Fruit fly (Drosophila melanogaster) whole organism, embryonic: ENCODE data around the gene Blos4.

Source experiments
- CG10209 ChIP-seq: fragments of 200-800 bp; sonication (Bioruptor generic); optimal IDR thresholded peaks from 3 replicates; lab custom pipeline; 2017; ENCODE audit warnings: missing biosample characterization, mild to moderate bottlenecking, missing genetic modification characterization, missing genetic modification reagents
- CG10431 ChIP-seq: fragments of 200-800 bp; sonication (Bioruptor generic); optimal IDR thresholded peaks from 3 replicates; lab custom pipeline; 2018; ENCODE audit warnings: missing biosample characterization, mild to moderate bottlenecking, missing genetic modification characterization
- CG12942 ChIP-seq: fragments of 200-800 bp; sonication (Bioruptor generic); optimal IDR thresholded peaks from 3 replicates; lab custom pipeline; 2016; ENCODE audit warnings: missing biosample characterization, missing genetic modification characterization
- CG15011 ChIP-seq: fragments of 200-800 bp; sonication (Bioruptor generic); optimal IDR thresholded peaks from 3 replicates; lab custom pipeline; 2018; ENCODE audit warnings: missing biosample characterization, mild to moderate bottlenecking, missing genetic modification characterization
- CG15479 ChIP-seq: fragments of 200-800 bp; sonication (Bioruptor generic); optimal IDR thresholded peaks from 3 replicates; lab custom pipeline; 2019; ENCODE audit warnings: missing biosample characterization, mild to moderate bottlenecking, missing genetic modification characterization, moderate library complexity
- CG31388 ChIP-seq: fragments of 200-800 bp; sonication (Bioruptor generic); optimal IDR thresholded peaks from 2 replicates; lab custom pipeline; 2016; ENCODE audit warnings: missing biosample characterization, missing genetic modification characterization
- CG32772 ChIP-seq: fragments of 200-800 bp; sonication (Bioruptor generic); IDR thresholded peaks from 2 replicates; pipeline ENCODE4 v1.3.6; 2022; ENCODE audit warnings: missing biosample characterization, missing genetic modification characterization
- CG3407 ChIP-seq: fragments of 200-800 bp; sonication (Bioruptor generic); optimal IDR thresholded peaks from 2 replicates; lab custom pipeline; 2018; ENCODE audit warnings: missing biosample characterization, mild to moderate bottlenecking, missing genetic modification characterization
- CG6272 ChIP-seq: fragments of 200-800 bp; sonication (Bioruptor generic); IDR thresholded peaks from 2 replicates; pipeline ENCODE4 v1.3.6; 2022; ENCODE audit warnings: missing biosample characterization, missing genetic modification characterization
- CG6791 ChIP-seq: fragments of 200-800 bp; sonication (Bioruptor generic); IDR thresholded peaks from 3 replicates; pipeline ENCODE4 v1.3.6; 2022; ENCODE audit warnings: missing biosample characterization, missing genetic modification characterization; ENCODE audit not compliant: partially characterized antibody
- CG7372 ChIP-seq: fragments of 200-800 bp; sonication (Bioruptor generic); IDR thresholded peaks from 2 replicates; pipeline ENCODE4 v1.3.6; 2022; ENCODE audit warnings: missing biosample characterization, missing genetic modification characterization
- CG9609 ChIP-seq: fragments of 200-800 bp; sonication (Bioruptor generic); optimal IDR thresholded peaks from 3 replicates; lab custom pipeline; 2016; ENCODE audit warnings: missing biosample characterization, missing genetic modification characterization
- D ChIP-seq, 2 experiments: fragments of 200-800 bp in 1 of 2; fragments of >200 bp in 1 of 2; sonication (Bioruptor generic) in 1 of 2; optimal IDR thresholded peaks; 2 replicates in 1 of 2; 3 replicates in 1 of 2; lab custom pipeline; 2017; ENCODE audit warnings: mild to moderate bottlenecking in 1 of 2, missing biosample characterization in 1 of 2, missing genetic modification characterization in 1 of 2, missing genetic modification reagents in 1 of 2
- Dad ChIP-seq: fragments of 200-800 bp; sonication (Bioruptor generic); optimal IDR thresholded peaks from 3 replicates; lab custom pipeline; 2016; ENCODE audit warnings: missing biosample characterization, missing genetic modification characterization
- E2f2 ChIP-seq: fragments of 200-800 bp; sonication (Bioruptor generic); IDR thresholded peaks from 2 replicates; pipeline ENCODE4 v1.3.6; 2022; ENCODE audit warnings: missing biosample characterization, missing genetic modification characterization
- ERR ChIP-seq: fragments of 200-800 bp; sonication (Bioruptor generic); optimal IDR thresholded peaks from 2 replicates; lab custom pipeline; 2016; ENCODE audit warnings: missing biosample characterization, missing genetic modification characterization
- Ets65A ChIP-seq: fragments of 200-800 bp; sonication (Bioruptor generic); peaks from one replicate; lab custom pipeline; 2016; ENCODE audit warnings: missing biosample characterization, missing genetic modification characterization
- GATAe ChIP-seq: fragments of 200-800 bp; sonication (Bioruptor generic); conservative IDR thresholded peaks from 2 replicates; pipeline ENCODE4 v1.3.6; 2022; ENCODE audit warnings: missing biosample characterization, missing genetic modification characterization
- Jarid2 ChIP-seq: fragments of 200-800 bp; sonication (Bioruptor generic); optimal IDR thresholded peaks from 3 replicates; lab custom pipeline; 2017; ENCODE audit warnings: mild to moderate bottlenecking, missing biosample characterization, missing genetic modification reagents, missing genetic modification characterization
- Nf-YB ChIP-seq: fragments of 200-800 bp; sonication (Bioruptor generic); optimal IDR thresholded peaks from 3 replicates; lab custom pipeline; 2019; ENCODE audit warnings: missing biosample characterization, mild to moderate bottlenecking, missing genetic modification characterization, moderate library complexity
- PHDP ChIP-seq: fragments of 200-800 bp; sonication (Bioruptor generic); optimal IDR thresholded peaks from 3 replicates; lab custom pipeline; 2018; ENCODE audit warnings: missing biosample characterization, mild to moderate bottlenecking, missing genetic modification characterization, moderate library complexity
- Sry-δ ChIP-seq: fragments of 200-800 bp; sonication (Bioruptor generic); optimal IDR thresholded peaks from 2 replicates; lab custom pipeline; 2016; ENCODE audit warnings: missing biosample characterization, missing genetic modification characterization
- Ssrp ChIP-seq: fragments of 200-800 bp; sonication (Bioruptor generic); optimal IDR thresholded peaks from 2 replicates; lab custom pipeline; 2018; ENCODE audit warnings: missing biosample characterization, mild to moderate bottlenecking, missing genetic modification characterization, moderate library complexity
- Vsx1 ChIP-seq: fragments of 200-800 bp; sonication (Bioruptor generic); optimal IDR thresholded peaks from 2 replicates; lab custom pipeline; 2017; ENCODE audit warnings: missing biosample characterization, mild to moderate bottlenecking, missing genetic modification characterization, missing genetic modification reagents
- Xbp1 ChIP-seq: fragments of 200-800 bp; sonication (Bioruptor generic); optimal IDR thresholded peaks from 3 replicates; lab custom pipeline; 2016; ENCODE audit warnings: missing biosample characterization, mild to moderate bottlenecking, missing genetic modification characterization
- ab ChIP-seq: fragments of 200-800 bp; sonication (Bioruptor generic); optimal IDR thresholded peaks from 2 replicates; lab custom pipeline; 2016; ENCODE audit warnings: missing biosample characterization, missing genetic modification characterization
- abd-A ChIP-seq: fragments of 200-800 bp; sonication (Bioruptor generic); optimal IDR thresholded peaks from 3 replicates; lab custom pipeline; 2019; ENCODE audit warnings: missing biosample characterization, mild to moderate bottlenecking, missing genetic modification characterization, moderate library complexity
- ac ChIP-seq: fragments of 200-800 bp; sonication (Bioruptor generic); optimal IDR thresholded peaks from 3 replicates; lab custom pipeline; 2017; ENCODE audit warnings: missing biosample characterization, mild to moderate bottlenecking, missing genetic modification characterization
- bcd ChIP-seq: fragments of 200-800 bp; sonication (Bioruptor generic); optimal IDR thresholded peaks from 2 replicates; lab custom pipeline; 2017; ENCODE audit warnings: missing biosample characterization, mild to moderate bottlenecking, missing genetic modification characterization
- cas ChIP-seq: fragments of 200-800 bp; sonication (Bioruptor generic); IDR thresholded peaks from 2 replicates; pipeline ENCODE4 v1.3.6; 2022; ENCODE audit warnings: missing biosample characterization, missing genetic modification characterization
- chn ChIP-seq: fragments of 200-800 bp; sonication (Bioruptor generic); optimal IDR thresholded peaks from 2 replicates; lab custom pipeline; 2016; ENCODE audit warnings: missing biosample characterization, missing genetic modification characterization
- dimm ChIP-seq: fragments of 200-800 bp; sonication (Bioruptor generic); IDR thresholded peaks from 2 replicates; pipeline ENCODE4 v1.3.6; 2022; ENCODE audit warnings: missing biosample characterization, missing genetic modification characterization
- dmrt99B ChIP-seq: fragments of 200-800 bp; sonication (Bioruptor generic); optimal IDR thresholded peaks from 2 replicates; lab custom pipeline; 2018; ENCODE audit warnings: missing biosample characterization, mild to moderate bottlenecking, missing genetic modification characterization, moderate library complexity
- exex ChIP-seq: fragments of 200-800 bp; sonication (Bioruptor generic); optimal IDR thresholded peaks from 4 replicates; lab custom pipeline; 2018; ENCODE audit warnings: missing biosample characterization, mild to moderate bottlenecking, missing genetic modification characterization, moderate library complexity
- eyg ChIP-seq: fragments of 200-800 bp; sonication (Bioruptor generic); optimal IDR thresholded peaks from 3 replicates; lab custom pipeline; 2016; ENCODE audit warnings: missing biosample characterization, missing genetic modification characterization
- fd102C ChIP-seq: fragments of 200-800 bp; sonication (Bioruptor generic); optimal IDR thresholded peaks from 2 replicates; lab custom pipeline; 2018; ENCODE audit warnings: missing biosample characterization, mild to moderate bottlenecking, missing genetic modification characterization, moderate library complexity
- fru ChIP-seq: fragments of >200 bp; optimal IDR thresholded peaks from 2 replicates; lab custom pipeline; 2017
- lilli ChIP-seq: fragments of 200-800 bp; sonication (Bioruptor generic); optimal IDR thresholded peaks from 3 replicates; lab custom pipeline; 2016; ENCODE audit warnings: missing biosample characterization, missing genetic modification characterization
- nerfin-1 ChIP-seq: fragments of 200-800 bp; sonication (Bioruptor generic); optimal IDR thresholded peaks from 3 replicates; lab custom pipeline; 2019; ENCODE audit warnings: missing biosample characterization, mild to moderate bottlenecking, missing genetic modification characterization, moderate library complexity
- pho ChIP-seq: fragments of 200-800 bp; sonication (Bioruptor generic); optimal IDR thresholded peaks from 2 replicates; lab custom pipeline; 2016; ENCODE audit warnings: missing biosample characterization, missing genetic modification characterization
- pros ChIP-seq: fragments of 200-800 bp; sonication (Bioruptor generic); optimal IDR thresholded peaks from 3 replicates; lab custom pipeline; 2019; ENCODE audit warnings: missing biosample characterization, mild to moderate bottlenecking, missing genetic modification characterization, moderate library complexity
- pum ChIP-seq: fragments of 200-800 bp; sonication (Bioruptor generic); optimal IDR thresholded peaks from 2 replicates; lab custom pipeline; 2016; ENCODE audit warnings: missing biosample characterization, missing genetic modification characterization
- pzg ChIP-seq: fragments of 200-800 bp; sonication (Bioruptor generic); optimal IDR thresholded peaks from 3 replicates; lab custom pipeline; 2018; ENCODE audit warnings: missing biosample characterization, mild to moderate bottlenecking, missing genetic modification characterization, moderate library complexity
- shn ChIP-seq: fragments of 200-800 bp; sonication (Bioruptor generic); optimal IDR thresholded peaks from 3 replicates; lab custom pipeline; 2016; ENCODE audit warnings: missing biosample characterization, missing genetic modification characterization
- sim ChIP-seq: fragments of 200-800 bp; sonication (Bioruptor generic); IDR thresholded peaks from 2 replicates; pipeline ENCODE4 v1.3.6; 2022; ENCODE audit warnings: missing biosample characterization, missing genetic modification characterization
- sisA ChIP-seq: fragments of 200-800 bp; sonication (Bioruptor generic); IDR thresholded peaks from 2 replicates; pipeline ENCODE4 v1.3.6; 2022; ENCODE audit warnings: missing biosample characterization, missing genetic modification characterization
- stwl ChIP-seq: fragments of 200-800 bp; sonication (Bioruptor generic); optimal IDR thresholded peaks from 3 replicates; lab custom pipeline; 2018; ENCODE audit warnings: missing biosample characterization, mild to moderate bottlenecking, missing genetic modification characterization, moderate library complexity
- tll ChIP-seq, 2 experiments: fragments of 200-800 bp in 1 of 2; fragments of >200 bp in 1 of 2; sonication (Bioruptor generic) in 1 of 2; optimal IDR thresholded peaks; 2 replicates each; lab custom pipeline; 2017 to 2019; ENCODE audit warnings: missing biosample characterization in 2 of 2, missing genetic modification characterization in 2 of 2, mild to moderate bottlenecking in 1 of 2, moderate library complexity in 1 of 2
- vvl ChIP-seq: fragments of 200-800 bp; sonication (Bioruptor generic); IDR thresholded peaks from 2 replicates; pipeline ENCODE4 v1.3.6; 2022; ENCODE audit warnings: missing biosample characterization, missing genetic modification characterization
- z ChIP-seq: fragments of 200-800 bp; sonication (Bioruptor generic); IDR thresholded peaks from 3 replicates; pipeline ENCODE4 v1.3.6; 2022; ENCODE audit warnings: missing biosample characterization, missing genetic modification characterization

The Blos4 gene

dm6 chr3L:10851107-10851762 lies 27.6 kb upstream of the Blos4 start (continued):
- TF ChIP-seq stwl (tag; lab: Kevin White, UChicago), result no peak
- no peak for TF ChIP-seq exex (tag; lab: Kevin White, UChicago)
- no peak for TF ChIP-seq sim (GFP tag; lab: Robert Waterston, UW)
- TF ChIP-seq CG10209 (GFP tag; lab: Kevin White, UChicago), result no peak
- no peak for TF ChIP-seq PHDP
- no peak for TF ChIP-seq fd102C (GFP tag; lab: Kevin White, UChicago)
- TF ChIP-seq Sry-δ (GFP tag; lab: Kevin White, UChicago), result no peak
- peak; percentile 84 for TF ChIP-seq D (optimal IDR thresholded peaks at IDR 0.05; lab: Kevin White, UChicago)
- TF ChIP-seq D (GFP tag; optimal IDR thresholded peaks at IDR 0.05; lab: Kevin White, UChicago), result no peak
- TF ChIP-seq pros (GFP tag; lab: Kevin White, UChicago), result peak; percentile 96
- TF ChIP-seq dimm (GFP tag; lab: Robert Waterston, UW), result no peak
- TF ChIP-seq bcd (GFP tag; lab: Kevin White, UChicago), result no peak
- TF ChIP-seq Jarid2 (GFP tag; lab: Kevin White, UChicago), result no peak
- TF ChIP-seq CG10431 (GFP tag; lab: Kevin White, UChicago), result no peak
- peak; percentile 63 for TF ChIP-seq nerfin-1
- no peak for TF ChIP-seq Ets65A
- no peak for TF ChIP-seq CG6272 (GFP tag; lab: Robert Waterston, UW)
- no peak for TF ChIP-seq shn (GFP tag; lab: Kevin White, UChicago)
- TF ChIP-seq chn, result no peak
- TF ChIP-seq tll (GFP tag; optimal IDR thresholded peaks at IDR 0.05; lab: Kevin White, UChicago), result peak in 1 of 2 experiments; percentile 46
- no peak for TF ChIP-seq CG31388
- TF ChIP-seq pum (GFP tag; lab: Kevin White, UChicago), result no peak
- peak; percentile 87 for TF ChIP-seq z (GFP tag; lab: Robert Waterston, UW)
- TF ChIP-seq lilli (GFP tag; lab: Kevin White, UChicago), result no peak
- TF ChIP-seq abd-A (tag; lab: Kevin White, UChicago), result peak; percentile 44
- peak; percentile 75 for TF ChIP-seq CG15479 (GFP tag; lab: Kevin White, UChicago)
- TF ChIP-seq CG3407 (GFP tag; lab: Kevin White, UChicago), result no peak
- TF ChIP-seq pzg (GFP tag; lab: Kevin White, UChicago), result no peak
- TF ChIP-seq ERR (GFP tag; lab: Kevin White, UChicago), result no peak
- no peak for TF ChIP-seq ab (GFP tag; lab: Kevin White, UChicago)
- peak; percentile 39 for TF ChIP-seq Nf-YB (GFP tag; lab: Kevin White, UChicago)
- no peak for TF ChIP-seq CG6791
- TF ChIP-seq vvl (GFP tag; lab: Robert Waterston, UW), result 0 out of 2 replicates have a peak, but pooled peaks have one; percentile 37
- no peak for TF ChIP-seq dmrt99B (tag; lab: Kevin White, UChicago)
- no peak for TF ChIP-seq CG32772
- TF ChIP-seq pho (GFP tag; lab: Kevin White, UChicago), result no peak
- no peak for TF ChIP-seq Vsx1 (GFP tag; lab: Kevin White, UChicago)
- TF ChIP-seq fru (lab: Kevin White, UChicago), result no peak
- TF ChIP-seq CG9609, result no peak
- no peak for TF ChIP-seq GATAe (GFP tag; lab: Robert Waterston, UW)
- no peak for TF ChIP-seq Dad (GFP tag; lab: Kevin White, UChicago)
- TF ChIP-seq Ssrp (tag; lab: Kevin White, UChicago), result no peak
- TF ChIP-seq eyg, result no peak
- TF ChIP-seq cas (GFP tag; lab: Robert Waterston, UW), result no peak
- TF ChIP-seq CG15011 (GFP tag; lab: Kevin White, UChicago), result no peak
- TF ChIP-seq CG12942 (GFP tag; lab: Kevin White, UChicago), result no peak
- TF ChIP-seq CG7372 (GFP tag; lab: Robert Waterston, UW), result no peak
- TF ChIP-seq ac, result peak; percentile 87
- TF ChIP-seq sisA (GFP tag; lab: Robert Waterston, UW), result no peak
- no peak for TF ChIP-seq Xbp1 (GFP tag; lab: Kevin White, UChicago)
- no peak for TF ChIP-seq E2f2 (GFP tag; lab: Robert Waterston, UW)
